Worm (Caenorhabditis elegans) whole organism, young adult: ENCODE data around the gene F53F4.12.

Source experiments
- B0019.2 ChIP-seq: fragments of 200-800 bp; sonication (Bioruptor generic); conservative IDR thresholded peaks from 2 replicates; pipeline ENCODE4 v1.3.6; 2022; ENCODE audit warnings: missing genetic modification reagents, missing genetic modification characterization, missing compliant biosample characterization
- B0261.1 ChIP-seq: sonication (generic microtip); optimal IDR thresholded peaks from 2 replicates; lab custom pipeline; 2016; ENCODE audit warnings: mild to moderate bottlenecking, missing genetic modification characterization, moderate library complexity, missing compliant biosample characterization
- B0336.3 ChIP-seq: fragments of 200-800 bp; sonication (Bioruptor generic); IDR thresholded peaks from 2 replicates; pipeline ENCODE4 v1.3.6; 2022; ENCODE audit warnings: missing genetic modification characterization, missing compliant biosample characterization
- C06A6.2 ChIP-seq: fragments of 200-800 bp; sonication (Bioruptor generic); conservative IDR thresholded peaks from 2 replicates; pipeline ENCODE4 v1.3.6; 2022; ENCODE audit warnings: missing genetic modification characterization, missing compliant biosample characterization
- F10E7.11 ChIP-seq: sonication (generic microtip); optimal IDR thresholded peaks from 2 replicates; lab custom pipeline; 2017; ENCODE audit warnings: mild to moderate bottlenecking, missing genetic modification characterization, moderate library complexity, missing compliant biosample characterization
- F33H1.4 ChIP-seq: fragments of 200-800 bp; sonication (Bioruptor generic); IDR thresholded peaks from 2 replicates; pipeline ENCODE4 v1.3.6; 2022; ENCODE audit warnings: missing genetic modification reagents, missing genetic modification characterization, missing compliant biosample characterization
- F39B2.1 ChIP-seq: fragments of 200-800 bp; sonication (Bioruptor generic); IDR thresholded peaks from 2 replicates; pipeline ENCODE4 v1.3.6; 2022; ENCODE audit warnings: missing genetic modification reagents, missing genetic modification characterization, missing compliant biosample characterization
- K12H6.12 ChIP-seq: fragments of 200-800 bp; sonication (Bioruptor generic); optimal IDR thresholded peaks from 2 replicates; lab custom pipeline; 2018; ENCODE audit warnings: mild to moderate bottlenecking, missing genetic modification characterization, missing compliant biosample characterization
- Y53G8AR.9 ChIP-seq: fragments of 200-800 bp; sonication (Bioruptor generic); conservative IDR thresholded peaks from 2 replicates; pipeline ENCODE4 v1.3.6; 2022; ENCODE audit warnings: missing genetic modification reagents, missing genetic modification characterization, missing compliant biosample characterization
- ama-1 ChIP-seq, 3 experiments: fragments of 150-350 bp in 1 of 3; sonication (generic microtip) in 2 of 3; optimal IDR thresholded peaks; 2 replicates each; lab custom pipeline; 2014 to 2018; ENCODE audit warnings: missing biosample characterization in 2 of 3, missing genetic modification characterization in 2 of 3, missing genetic modification reagents in 2 of 3
- atf-7 ChIP-seq: sonication (generic microtip); optimal IDR thresholded peaks from 2 replicates; lab custom pipeline; 2017; ENCODE audit warnings: mild to moderate bottlenecking, missing genetic modification characterization, missing compliant biosample characterization
- athp-1 ChIP-seq: sonication (generic microtip); optimal IDR thresholded peaks from 2 replicates; lab custom pipeline; 2017; ENCODE audit warnings: mild to moderate bottlenecking, missing genetic modification characterization, missing compliant biosample characterization
- ccch-3 ChIP-seq: fragments of 200-800 bp; sonication (Bioruptor generic); optimal IDR thresholded peaks from 2 replicates; lab custom pipeline; 2018; ENCODE audit warnings: mild to moderate bottlenecking, missing genetic modification characterization, missing compliant biosample characterization
- cebp-1 ChIP-seq, 2 experiments: fragments of 200-800 bp in 1 of 2; sonication (Bioruptor generic) in 1 of 2; sonication (generic microtip) in 1 of 2; IDR thresholded peaks in 1 of 2; optimal IDR thresholded peaks in 1 of 2; 2 replicates each; pipeline versions ENCODE4 v1.3.6 to Lab custom; 2017 to 2022; ENCODE audit warnings: missing compliant biosample characterization in 2 of 2, missing genetic modification characterization in 2 of 2, mild to moderate bottlenecking in 1 of 2, missing genetic modification reagents in 1 of 2, moderate library complexity in 1 of 2
- ceh-58 ChIP-seq: fragments of 200-800 bp; sonication (Bioruptor generic); IDR thresholded peaks from 2 replicates; pipeline ENCODE4 v1.3.6; 2022; ENCODE audit warnings: missing genetic modification characterization, missing compliant biosample characterization
- ceh-79 ChIP-seq: sonication (generic microtip); optimal IDR thresholded peaks from 2 replicates; lab custom pipeline; 2017; ENCODE audit warnings: mild to moderate bottlenecking, missing genetic modification characterization, missing compliant biosample characterization
- dox-1 ChIP-seq: fragments of 200-800 bp; sonication (Bioruptor generic); IDR thresholded peaks from 2 replicates; pipeline ENCODE4 v1.3.6; 2022; ENCODE audit warnings: missing genetic modification reagents, missing genetic modification characterization, missing compliant biosample characterization
- egl-18 ChIP-seq: fragments of 200-800 bp; sonication (Bioruptor generic); IDR thresholded peaks from 2 replicates; pipeline ENCODE4 v1.3.6; 2022; ENCODE audit warnings: missing genetic modification reagents, missing genetic modification characterization, missing compliant biosample characterization
- egrh-3 ChIP-seq: fragments of 200-800 bp; sonication (Bioruptor generic); IDR thresholded peaks from 2 replicates; pipeline ENCODE4 v1.3.6; 2022; ENCODE audit warnings: missing genetic modification reagents, missing genetic modification characterization, missing compliant biosample characterization
- ets-4 ChIP-seq: fragments of 200-800 bp; sonication (Bioruptor generic); optimal IDR thresholded peaks from 2 replicates; lab custom pipeline; 2018; ENCODE audit warnings: mild to moderate bottlenecking, missing genetic modification characterization, missing compliant biosample characterization
- him-1 ChIP-seq: sonication (generic microtip); optimal IDR thresholded peaks from 2 replicates; lab custom pipeline; 2016; ENCODE audit warnings: missing genotype, missing genetic modification reagents, missing genetic modification characterization, missing compliant biosample characterization
- hlh-12 ChIP-seq: sonication (generic microtip); optimal IDR thresholded peaks from 2 replicates; lab custom pipeline; 2016; ENCODE audit warnings: missing genetic modification characterization, missing compliant biosample characterization
- hlh-26 ChIP-seq: fragments of 200-800 bp; sonication (Bioruptor generic); conservative IDR thresholded peaks from 2 replicates; pipeline ENCODE4 v1.3.6; 2022; ENCODE audit warnings: missing genetic modification reagents, missing genetic modification characterization, missing compliant biosample characterization
- hmg-1.2 ChIP-seq: fragments of 200-800 bp; sonication (Bioruptor generic); IDR thresholded peaks from 2 replicates; pipeline ENCODE4 v1.3.6; 2022; ENCODE audit warnings: missing genetic modification reagents, missing genetic modification characterization, missing compliant biosample characterization
- hrde-1 ChIP-seq: sonication (generic microtip); optimal IDR thresholded peaks from 2 replicates; lab custom pipeline; 2016; ENCODE audit warnings: missing genetic modification characterization, mild to moderate bottlenecking, missing compliant biosample characterization, moderate library complexity, missing genotype, missing genetic modification reagents, borderline replicate concordance
- let-526 ChIP-seq: fragments of 200-800 bp; sonication (Bioruptor generic); IDR thresholded peaks from 2 replicates; pipeline ENCODE4 v1.3.6; 2022; ENCODE audit warnings: missing genetic modification reagents, missing genetic modification characterization, missing compliant biosample characterization
- let-607 ChIP-seq, 2 experiments: fragments of 200-800 bp in 1 of 2; sonication (Bioruptor generic) in 1 of 2; sonication (generic microtip) in 1 of 2; optimal IDR thresholded peaks; 2 replicates each; lab custom pipeline; 2016 to 2018; ENCODE audit warnings: mild to moderate bottlenecking in 2 of 2, missing compliant biosample characterization in 2 of 2, missing genetic modification characterization in 2 of 2, moderate library complexity in 2 of 2, missing genotype in 1 of 2
- lir-1 ChIP-seq: fragments of 200-800 bp; sonication (Bioruptor generic); conservative IDR thresholded peaks from 2 replicates; pipeline ENCODE4 v1.3.6; 2022; ENCODE audit warnings: missing genetic modification reagents, missing genetic modification characterization, missing compliant biosample characterization
- lsy-27 ChIP-seq: sonication (generic microtip); optimal IDR thresholded peaks from 2 replicates; lab custom pipeline; 2017; ENCODE audit warnings: missing genetic modification characterization, mild to moderate bottlenecking, missing compliant biosample characterization, antibody characterized with exemption, missing genotype, borderline replicate concordance; ENCODE audit not compliant: insufficient read depth
- madf-10 ChIP-seq: sonication (generic microtip); optimal IDR thresholded peaks from 2 replicates; lab custom pipeline; 2016; ENCODE audit warnings: mild to moderate bottlenecking, missing genetic modification characterization, missing compliant biosample characterization
- madf-3 ChIP-seq: fragments of 200-800 bp; sonication (Bioruptor generic); IDR thresholded peaks from 2 replicates; pipeline ENCODE4 v1.3.6; 2022; ENCODE audit warnings: missing genetic modification reagents, missing genetic modification characterization, missing compliant biosample characterization
- nfyb-1 ChIP-seq: fragments of 200-800 bp; sonication (Bioruptor generic); IDR thresholded peaks from 2 replicates; pipeline ENCODE4 v1.3.6; 2022; ENCODE audit warnings: missing genetic modification reagents, missing genetic modification characterization, missing compliant biosample characterization
- nhr-120 ChIP-seq: fragments of 200-800 bp; sonication (Bioruptor generic); IDR thresholded peaks from 2 replicates; pipeline ENCODE4 v1.3.6; 2022; ENCODE audit warnings: missing genetic modification characterization, missing compliant biosample characterization
- nhr-80 ChIP-seq: sonication (generic microtip); optimal IDR thresholded peaks from 2 replicates; lab custom pipeline; 2016; ENCODE audit warnings: missing genetic modification characterization, missing compliant biosample characterization
- repo-1 ChIP-seq: sonication (generic microtip); optimal IDR thresholded peaks from 2 replicates; lab custom pipeline; 2017; ENCODE audit warnings: mild to moderate bottlenecking, missing genetic modification characterization, missing compliant biosample characterization
- rpc-1 ChIP-seq, 2 experiments: fragments of 150-350 bp in 1 of 2; sonication (generic microtip) in 1 of 2; optimal IDR thresholded peaks; 2 replicates each; lab custom pipeline; 2014 to 2018; ENCODE audit warnings: missing biosample characterization in 1 of 2, missing genetic modification characterization in 1 of 2, missing genetic modification reagents in 1 of 2, missing genotype in 1 of 2
- sea-2 ChIP-seq: fragments of 200-800 bp; sonication (Bioruptor generic); IDR thresholded peaks from 2 replicates; pipeline ENCODE4 v1.3.6; 2022; ENCODE audit warnings: missing genetic modification characterization, missing compliant biosample characterization
- snpc-1.3 ChIP-seq: sonication (generic microtip); optimal IDR thresholded peaks from 2 replicates; lab custom pipeline; 2017; ENCODE audit warnings: missing genetic modification characterization, mild to moderate bottlenecking, missing compliant biosample characterization, antibody characterized with exemption, moderate library complexity, missing genotype, missing genetic modification reagents; ENCODE audit not compliant: insufficient read depth
- snpc-3.4 ChIP-seq: sonication (generic microtip); optimal IDR thresholded peaks from 2 replicates; lab custom pipeline; 2017; ENCODE audit warnings: missing genetic modification characterization, mild to moderate bottlenecking, missing compliant biosample characterization, antibody characterized with exemption, moderate library complexity, missing genotype, missing genetic modification reagents
- snpc-4 ChIP-seq, 5 experiments: fragments of 150-350 bp in 1 of 5; sonication (generic microtip) in 4 of 5; optimal IDR thresholded peaks; 2 replicates each; lab custom pipeline; 2014 to 2018; ENCODE audit warnings: missing genetic modification characterization in 5 of 5, missing biosample characterization in 3 of 5, antibody characterized with exemption in 2 of 5, mild to moderate bottlenecking in 2 of 5, missing compliant biosample characterization in 2 of 5, missing genotype in 2 of 5, moderate library complexity in 2 of 5, missing genetic modification reagents in 1 of 5
- zfh-2 ChIP-seq: fragments of 200-800 bp; sonication (Bioruptor generic); conservative IDR thresholded peaks from 2 replicates; pipeline ENCODE4 v1.3.6; 2022; ENCODE audit warnings: missing genetic modification reagents, missing genetic modification characterization, missing compliant biosample characterization
- ztf-22 ChIP-seq: fragments of 200-800 bp; sonication (Bioruptor generic); optimal IDR thresholded peaks from 2 replicates; lab custom pipeline; 2018; ENCODE audit warnings: mild to moderate bottlenecking, missing genetic modification characterization, moderate library complexity, missing compliant biosample characterization
- ztf-26 ChIP-seq: sonication (generic microtip); optimal IDR thresholded peaks from 2 replicates; lab custom pipeline; 2017; ENCODE audit warnings: missing genetic modification characterization, missing compliant biosample characterization

Gene F53F4.12

DNA sequence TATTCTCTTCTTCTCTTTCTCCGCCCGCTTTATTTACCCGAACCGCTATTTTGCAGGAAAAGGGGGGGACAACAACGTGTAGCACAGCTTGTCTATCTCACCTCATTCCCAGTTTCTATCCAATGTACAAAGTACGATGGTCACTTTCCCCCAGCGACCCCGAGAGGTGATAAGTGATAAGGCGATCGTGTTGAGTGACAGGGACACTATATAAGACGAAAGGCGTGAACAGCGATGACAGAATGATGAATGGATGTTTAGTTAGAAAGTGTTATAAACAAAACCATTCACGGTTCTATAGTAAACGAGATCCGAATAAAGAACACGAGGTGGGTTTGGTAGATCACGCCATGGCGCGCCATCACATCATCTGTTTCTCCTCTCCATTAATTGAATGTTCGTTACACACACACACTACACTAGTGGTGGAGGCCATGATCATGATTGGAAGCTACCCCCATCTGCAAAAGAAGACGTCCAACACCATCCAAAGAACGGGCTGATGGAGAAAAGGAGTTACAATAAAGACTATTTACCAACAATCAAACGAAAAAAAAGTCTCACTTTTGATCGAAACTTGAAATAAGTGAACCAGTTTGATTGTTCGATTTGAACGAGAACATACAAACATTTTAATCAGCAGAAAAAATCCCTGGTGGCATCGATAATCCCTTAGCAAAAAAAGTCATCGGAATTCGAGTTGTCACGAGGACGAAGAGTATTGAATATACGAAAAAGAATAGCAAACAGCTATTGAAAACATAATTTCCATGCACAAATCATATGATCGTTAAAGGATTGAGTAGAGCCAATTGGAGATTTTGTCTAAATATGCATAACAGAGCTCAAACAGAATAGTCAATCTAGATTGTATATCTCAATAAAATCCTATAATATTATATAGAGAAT lies 30.8 kb downstream of the F53F4.12 start (continued):
- TF ChIP-seq let-526 (GFP tag; lab: Robert Waterston, UW) (no peak; the same call in 1 of the 2 replicates), rpc-1 (optimal IDR thresholded peaks at IDR 0.05; lab: Kevin White, UChicago) (no peak), rpc-1 (tag; optimal IDR thresholded peaks at IDR 0.05; lab: Kevin White, UChicago) (no peak), repo-1 (no peak), ama-1 (optimal IDR thresholded peaks at IDR 0.05; lab: Kevin White, UChicago) (peak; percentile 76), ama-1 (GFP tag; optimal IDR thresholded peaks at IDR 0.05; lab: Kevin White, UChicago) (no peak), dox-1 (no peak; the same call in 1 of the 2 replicates), ceh-58 (no peak), hmg-1.2 (0 out of 2 replicates have a peak, but pooled peaks have one; percentile 22), lir-1 (GFP tag; lab: Robert Waterston, UW) (no peak), him-1 (tag; lab: Kevin White, UChicago) (no peak), egl-18 (no peak), madf-10 (tag; lab: Kevin White, UChicago) (peak; percentile 47), sea-2 (GFP tag; lab: Robert Waterston, UW) (no peak), K12H6.12 (tag; lab: Kevin White, UChicago) (no peak), ztf-22 (peak; percentile 43), athp-1 (no peak), B0261.1 (tag; lab: Kevin White, UChicago) (no peak), ccch-3 (GFP tag; lab: Kevin White, UChicago) (peak; percentile 21), zfh-2 (GFP tag; lab: Robert Waterston, UW) (0 out of 2 replicates have a peak, but pooled peaks have one; percentile 14), snpc-3.4 (tag; lab: Kevin White, UChicago) (no peak), nhr-120 (no peak), B0336.3 (GFP tag; lab: Robert Waterston, UW) (peak; percentile 62; the same call in 1 of the 2 replicates), F10E7.11 (tag; lab: Kevin White, UChicago) (peak; percentile 6), snpc-4 (GFP tag; optimal IDR thresholded peaks at IDR 0.05; lab: Kevin White, UChicago) (no peak), snpc-4 (tag; optimal IDR thresholded peaks at IDR 0.05; lab: Kevin White, UChicago) (peak in 2 of 4 experiments; percentile 25 to 26), hlh-12 (tag; lab: Kevin White, UChicago) (no peak), C06A6.2 (peak; percentile 31; the same call in 1 of the 2 replicates), Y53G8AR.9 (peak; percentile 60; the same call in 1 of the 2 replicates), ztf-26 (tag; lab: Kevin White, UChicago) (peak; percentile 84), nfyb-1 (GFP tag; lab: Robert Waterston, UW) (peak; percentile 71; the same call in 1 of the 2 replicates), snpc-1.3 (tag; lab: Kevin White, UChicago) (no peak), B0019.2 (GFP tag; lab: Robert Waterston, UW) (no peak), let-607 (tag; optimal IDR thresholded peaks at IDR 0.05; lab: Kevin White, UChicago) (peak in 1 of 2 experiments; percentile 42), F33H1.4 (GFP tag; lab: Robert Waterston, UW) (no peak), madf-3 (GFP tag; lab: Robert Waterston, UW) (peak; percentile 76; the same call in 1 of the 2 replicates), cebp-1 (GFP tag; IDR thresholded peaks at IDR 0.05; lab: Robert Waterston, UW) (peak; percentile 33; the same call in 1 of the 2 replicates), cebp-1 (tag; optimal IDR thresholded peaks at IDR 0.05; lab: Kevin White, UChicago) (peak; percentile 43), nhr-80 (tag; lab: Kevin White, UChicago) (peak; percentile 96), hrde-1 (tag; lab: Kevin White, UChicago) (no peak), atf-7 (tag; lab: Kevin White, UChicago) (peak; percentile 68), hlh-26 (GFP tag; lab: Robert Waterston, UW) (0 out of 2 replicates have a peak, but pooled peaks have one; percentile 71), lsy-27 (tag; lab: Kevin White, UChicago) (no peak), ets-4 (peak; percentile 51), F39B2.1 (GFP tag; lab: Robert Waterston, UW) (no peak), egrh-3 (GFP tag; lab: Robert Waterston, UW) (no peak), ceh-79 (tag; lab: Kevin White, UChicago) (no peak)
